Worm (Caenorhabditis elegans): ENCODE data around the gene Y44F5A.1.

DNA sequence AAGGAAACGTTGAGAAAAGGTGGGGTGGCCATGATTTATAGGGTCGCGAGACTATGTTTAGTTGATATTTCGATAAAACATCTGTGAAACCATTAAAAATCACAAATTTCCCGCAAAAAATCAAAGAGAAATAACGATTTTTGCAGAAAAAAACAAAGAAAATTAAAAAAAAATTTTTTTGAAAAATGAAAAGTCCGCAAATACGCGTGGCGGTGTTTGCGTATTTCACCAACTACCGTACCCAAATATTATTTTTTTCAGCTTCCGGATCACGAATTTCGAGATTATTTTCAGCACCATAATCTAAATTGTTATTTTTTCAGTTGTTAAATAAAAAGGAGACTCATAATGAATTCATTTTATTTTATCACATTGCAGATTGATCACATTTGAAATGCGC lies 17.4 kb downstream of the Y44F5A.1 start:
- TF ChIP-seq tbx-37 (GFP tag; conservative IDR thresholded peaks at IDR 0.05) (no peak), hmg-4 (GFP tag; optimal IDR thresholded peaks at IDR 0.05) (no peak), F13C5.2 (tag; optimal IDR thresholded peaks at IDR 0.05) (no peak)
